Worm (Caenorhabditis elegans) whole organism, L2 larva: Measurements from ENCODE around the gene Y39A1A.31.

Source experiments
- F13H6.1 ChIP-seq: sonication (generic microtip); optimal IDR thresholded peaks from 2 replicates; lab custom pipeline; 2016; ENCODE audit warnings: missing genetic modification characterization, missing compliant biosample characterization
- R02D3.7 ChIP-seq: fragments of 150-350 bp; optimal IDR thresholded peaks from 2 replicates; lab custom pipeline; 2014; ENCODE audit warnings: missing biosample characterization, missing genetic modification characterization
- ZK546.5 ChIP-seq: sonication (generic microtip); optimal IDR thresholded peaks from 2 replicates; lab custom pipeline; 2017; ENCODE audit warnings: missing biosample characterization, missing genetic modification characterization
- aly-2 ChIP-seq: fragments of 150-350 bp; optimal IDR thresholded peaks from 2 replicates; lab custom pipeline; 2014; ENCODE audit warnings: missing biosample characterization, missing genetic modification characterization
- blmp-1 ChIP-seq: sonication (generic microtip); optimal IDR thresholded peaks from 2 replicates; lab custom pipeline; 2017; ENCODE audit warnings: missing genetic modification characterization, mild to moderate bottlenecking, missing compliant biosample characterization, antibody characterized with exemption, moderate library complexity; ENCODE audit not compliant: insufficient read depth
- elt-1 ChIP-seq: fragments of 150-350 bp; optimal IDR thresholded peaks from 2 replicates; lab custom pipeline; 2014; ENCODE audit warnings: missing biosample characterization, missing genetic modification characterization
- lin-13 ChIP-seq: fragments of 150-350 bp; optimal IDR thresholded peaks from 2 replicates; lab custom pipeline; 2014; ENCODE audit warnings: missing biosample characterization, missing genetic modification reagents, missing genetic modification characterization
- mbf-1 ChIP-seq: sonication (generic microtip); optimal IDR thresholded peaks from 2 replicates; lab custom pipeline; 2017; ENCODE audit warnings: missing biosample characterization, missing genetic modification characterization
- nhr-10 ChIP-seq: sonication (generic microtip); optimal IDR thresholded peaks from 2 replicates; lab custom pipeline; 2017; ENCODE audit warnings: missing biosample characterization, missing genetic modification characterization
- nhr-11 ChIP-seq: fragments of 150-350 bp; optimal IDR thresholded peaks from 2 replicates; lab custom pipeline; 2014; ENCODE audit warnings: missing biosample characterization, missing genetic modification characterization
- unc-62 ChIP-seq: fragments of 150-350 bp; optimal IDR thresholded peaks from 2 replicates; lab custom pipeline; 2014; ENCODE audit warnings: missing biosample characterization, missing genetic modification reagents, missing genetic modification characterization
- zag-1 ChIP-seq: fragments of 150-350 bp; optimal IDR thresholded peaks from 2 replicates; lab custom pipeline; 2014; ENCODE audit warnings: missing biosample characterization, missing genetic modification characterization
- ztf-4 ChIP-seq: fragments of 150-350 bp; optimal IDR thresholded peaks from 2 replicates; lab custom pipeline; 2014; ENCODE audit warnings: missing biosample characterization, missing genetic modification characterization

ce11 chrIII:10718078-10718477 lies 29.1 kb upstream of the Y39A1A.31 start:
- TF ChIP-seq elt-1 (tag; lab: Kevin White, UChicago) (no peak), zag-1 (tag; lab: Kevin White, UChicago) (no peak), aly-2 (tag; lab: Kevin White, UChicago) (no peak), ZK546.5 (tag; lab: Kevin White, UChicago) (no peak), F13H6.1 (tag; lab: Kevin White, UChicago) (no peak), mbf-1 (no peak), nhr-11 (tag; lab: Kevin White, UChicago) (no peak), unc-62 (GFP tag; lab: Kevin White, UChicago) (no peak), blmp-1 (no peak), nhr-10 (tag; lab: Kevin White, UChicago) (no peak), lin-13 (GFP tag; lab: Kevin White, UChicago) (no peak), R02D3.7 (no peak), ztf-4 (no peak)
